Worm (Caenorhabditis elegans) whole organism, midembryonic: ENCODE data around the gene F46B6.4.

Experiments used
- T22C8.4 ChIP-seq: fragments of 200-800 bp; sonication (Bioruptor generic); IDR thresholded peaks from 2 replicates; pipeline ENCODE4 v1.3.6; 2022; ENCODE audit warnings: missing genetic modification characterization, missing compliant biosample characterization
- flt-1 ChIP-seq: fragments of 200-800 bp; sonication (Bioruptor generic); IDR thresholded peaks from 2 replicates; pipeline ENCODE4 v1.3.6; 2022; ENCODE audit warnings: missing genetic modification characterization, missing compliant biosample characterization
- ztf-23 ChIP-seq: fragments of 200-800 bp; sonication (Bioruptor generic); IDR thresholded peaks from 2 replicates; pipeline ENCODE4 v1.3.6; 2022; ENCODE audit warnings: missing genetic modification reagents, missing genetic modification characterization, missing compliant biosample characterization

ce11 chrV:9750308-9750707, 29.0 kb downstream of the F46B6.4 start, which contains the start of gene F58E6.4:
- no peak for TF ChIP-seq T22C8.4
- TF ChIP-seq flt-1 (GFP tag; lab: Robert Waterston, UW), result no peak
- TF ChIP-seq ztf-23 (GFP tag; lab: Robert Waterston, UW), result no peak
